Worm (Caenorhabditis elegans) whole organism, midembryonic: ENCODE measurements around the gene swt-1.

Experiments
- T22C8.4 ChIP-seq: fragments of 200-800 bp; sonication (Bioruptor generic); IDR thresholded peaks from 2 replicates; pipeline ENCODE4 v1.3.6; 2022; ENCODE audit warnings: missing genetic modification characterization, missing compliant biosample characterization
- cog-1 ChIP-seq: sonication (generic microtip); optimal IDR thresholded peaks from 2 replicates; lab custom pipeline; 2016; ENCODE audit warnings: missing genetic modification characterization, missing compliant biosample characterization
- flt-1 ChIP-seq: fragments of 200-800 bp; sonication (Bioruptor generic); IDR thresholded peaks from 2 replicates; pipeline ENCODE4 v1.3.6; 2022; ENCODE audit warnings: missing genetic modification characterization, missing compliant biosample characterization
- med-1 ChIP-seq: sonication (generic microtip); optimal IDR thresholded peaks from 2 replicates; lab custom pipeline; 2017; ENCODE audit warnings: missing genetic modification characterization, mild to moderate bottlenecking, missing compliant biosample characterization, antibody characterized with exemption, missing genetic modification reagents; ENCODE audit not compliant: insufficient read depth
- tab-1 ChIP-seq: fragments of 200-800 bp; sonication (Bioruptor generic); IDR thresholded peaks from 2 replicates; pipeline ENCODE4 v1.3.6; 2022; ENCODE audit warnings: missing genetic modification characterization, missing compliant biosample characterization

DNA sequence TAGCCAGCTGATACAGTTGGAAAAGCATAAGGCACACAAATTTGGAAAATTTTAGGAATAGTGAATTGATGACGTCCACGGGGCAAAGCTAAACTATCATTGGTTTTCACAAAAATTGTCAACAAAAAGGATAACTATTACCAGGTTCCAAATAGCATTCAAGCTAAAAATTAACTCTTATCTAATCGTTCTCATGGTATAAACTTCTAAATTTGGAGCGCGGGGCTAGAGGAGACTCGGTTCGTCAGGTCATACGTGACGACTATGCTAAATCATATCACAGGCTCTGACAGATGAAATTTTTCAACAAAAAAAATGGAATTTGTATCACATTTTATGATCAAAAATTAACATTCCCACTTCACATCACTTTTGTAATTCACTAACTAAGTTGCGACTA is 8.1 kb upstream of the swt-1 start:
- TF ChIP-seq cog-1 (no peak), flt-1 (GFP tag; lab: Robert Waterston, UW) (no peak), med-1 (GFP tag; lab: Kevin White, UChicago) (no peak), tab-1 (GFP tag; lab: Robert Waterston, UW) (no peak), T22C8.4 (GFP tag; lab: Robert Waterston, UW) (no peak)
